Fruit fly (Drosophila melanogaster) Kc167 (cell line): ENCODE results near the gene ph-p.

Experiments
- Myc ChIP-seq: fragments of >200 bp; optimal IDR thresholded peaks from 2 replicates; lab custom pipeline; 2017; ENCODE audit warnings: missing external identifiers
- Sin3A ChIP-seq: fragments of >200 bp; optimal IDR thresholded peaks from 2 replicates; lab custom pipeline; 2018; ENCODE audit warnings: missing external identifiers
- h ChIP-seq: fragments of >200 bp; optimal IDR thresholded peaks from 3 replicates; lab custom pipeline; 2018; ENCODE audit warnings: missing external identifiers
- insv ChIP-seq: fragments of >200 bp; optimal IDR thresholded peaks from 3 replicates; lab custom pipeline; 2018; ENCODE audit warnings: missing external identifiers
- psq ChIP-seq: fragments of >200 bp; optimal IDR thresholded peaks from 2 replicates; lab custom pipeline; 2017; ENCODE audit warnings: missing external identifiers
- ttk ChIP-seq: sonication (Bioruptor generic); optimal IDR thresholded peaks from 2 replicates; lab custom pipeline; 2017; ENCODE audit warnings: missing external identifiers

DNA sequence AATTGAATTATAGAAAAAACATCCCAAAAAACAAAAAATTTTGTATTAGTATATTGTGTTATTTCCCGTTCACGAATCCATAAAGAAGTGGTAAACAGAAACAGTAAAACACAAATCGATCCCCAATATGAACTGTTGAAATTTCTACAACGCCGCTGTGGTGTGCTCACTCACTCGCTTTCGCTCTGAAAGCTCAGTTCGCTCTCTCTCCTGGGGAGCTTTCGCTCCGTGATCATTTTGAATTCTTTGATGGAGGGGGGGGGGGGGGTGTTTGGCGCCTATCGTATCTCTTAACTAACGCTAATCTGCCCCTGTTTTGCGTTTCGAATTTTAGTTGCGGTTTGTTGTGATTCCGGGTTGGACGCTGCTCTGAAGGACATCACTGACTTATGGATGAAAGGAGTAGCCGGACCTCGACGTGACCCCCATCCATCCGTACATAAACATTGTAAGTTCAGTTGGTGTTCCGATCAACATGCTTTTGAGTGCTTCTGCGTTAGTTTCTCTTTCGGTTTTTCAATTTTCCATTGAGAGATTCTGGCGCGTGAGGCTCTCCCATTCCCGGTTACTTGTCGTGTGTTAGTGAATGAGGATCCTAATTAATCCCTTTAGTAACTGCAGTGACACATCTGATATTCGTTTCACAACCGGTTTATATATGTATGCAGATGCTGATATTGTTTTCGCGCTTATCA lies 3.1 kb upstream of the ph-p start, which contains the start of gene D2hgdh:
- TF ChIP-seq insv (lab: Kevin White, UChicago) (no peak), psq (no peak), Myc (no peak), Sin3A (no peak), ttk (no peak), h (lab: Kevin White, UChicago) (no peak)
